Worm (Caenorhabditis elegans): ENCODE results near the gene vap-2.

vap-2 gene

DNA sequence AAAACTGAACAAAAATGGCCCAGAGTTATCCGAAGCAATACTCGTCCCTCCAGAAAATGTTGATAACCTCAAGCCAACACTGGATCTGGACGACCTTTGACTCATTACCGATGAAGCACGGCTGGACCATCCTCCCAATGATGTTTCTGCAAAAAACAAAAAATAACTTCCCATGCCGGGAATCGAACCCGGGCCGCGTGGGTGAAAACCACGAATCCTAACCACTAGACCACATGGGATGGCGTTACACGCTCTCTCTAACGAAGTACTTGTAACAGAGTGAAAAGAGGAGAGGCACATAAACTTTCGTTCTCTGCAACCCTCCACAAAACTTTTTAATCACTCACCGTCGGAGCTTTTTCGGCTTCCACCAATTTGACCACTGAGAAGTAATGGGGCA, 28.8 kb upstream of the vap-2 start (continued):
- TF ChIP-seq sup-37 (GFP tag; optimal IDR thresholded peaks at IDR 0.05) (no peak), vab-15 (tag; optimal IDR thresholded peaks at IDR 0.05) (no peak), nhr-47 (tag; optimal IDR thresholded peaks at IDR 0.05) (peak; percentile 69), F16B12.6 (tag; optimal IDR thresholded peaks at IDR 0.05) (no peak), ama-1 (optimal IDR thresholded peaks at IDR 0.05) (no peak), lsy-2 (tag; optimal IDR thresholded peaks at IDR 0.05) (no peak), nhr-71 (tag; optimal IDR thresholded peaks at IDR 0.05) (peak; percentile 68), zag-1 (tag; optimal IDR thresholded peaks at IDR 0.05) (no peak), fkh-8 (tag; optimal IDR thresholded peaks at IDR 0.05) (peak; percentile 38), jun-1 (tag; optimal IDR thresholded peaks at IDR 0.05) (no peak), lin-14 (GFP tag; optimal IDR thresholded peaks at IDR 0.05) (peak; percentile 61), egl-13 (tag; optimal IDR thresholded peaks at IDR 0.05) (no peak), unc-130 (tag; optimal IDR thresholded peaks at IDR 0.05) (peak; percentile 40), egl-27 (tag; optimal IDR thresholded peaks at IDR 0.05) (no peak), unc-62 (GFP tag; optimal IDR thresholded peaks at IDR 0.05) (no peak), nhr-85 (tag) (peak; percentile 49), mep-1 (tag; optimal IDR thresholded peaks at IDR 0.05) (peak; percentile 54), elt-3 (tag; optimal IDR thresholded peaks at IDR 0.05) (no peak), tbx-2 (tag; optimal IDR thresholded peaks at IDR 0.05) (peak; percentile 45), nhr-84 (tag; optimal IDR thresholded peaks at IDR 0.05) (no peak), nhr-20 (tag; optimal IDR thresholded peaks at IDR 0.05) (peak; percentile 58), blmp-1 (tag; optimal IDR thresholded peaks at IDR 0.05) (no peak), hlh-4 (tag; optimal IDR thresholded peaks at IDR 0.05) (no peak), unc-86 (tag; optimal IDR thresholded peaks at IDR 0.05) (peak; percentile 18), tlp-1 (tag; optimal IDR thresholded peaks at IDR 0.05) (no peak), pax-3 (tag; optimal IDR thresholded peaks at IDR 0.05) (no peak), nhr-237 (tag; optimal IDR thresholded peaks at IDR 0.05) (no peak), C16A3.4 (tag; optimal IDR thresholded peaks at IDR 0.05) (peak; percentile 27), zip-4 (GFP tag; optimal IDR thresholded peaks at IDR 0.05) (no peak), nhr-28 (tag; optimal IDR thresholded peaks at IDR 0.05) (no peak), ceh-90 (tag; optimal IDR thresholded peaks at IDR 0.05) (no peak), nhr-19 (GFP tag; conservative IDR thresholded peaks at IDR 0.05) (peak; percentile 75), hlh-17 (GFP tag; optimal IDR thresholded peaks at IDR 0.05; ENCODE audit: borderline replicate concordance) (no peak), sox-4 (tag; optimal IDR thresholded peaks at IDR 0.05) (no peak), ztf-11 (tag; optimal IDR thresholded peaks at IDR 0.05) (no peak), mab-9 (GFP tag; IDR thresholded peaks at IDR 0.05) (peak; percentile 53; the same call in 1 of the 2 replicates), rnt-1 (tag; optimal IDR thresholded peaks at IDR 0.05) (peak; percentile 71), ceh-63 (GFP tag; optimal IDR thresholded peaks at IDR 0.05) (no peak), isw-1 (GFP tag; IDR thresholded peaks at IDR 0.05) (peak; percentile 24; the same call in 1 of the 2 replicates), sptf-1 (tag; optimal IDR thresholded peaks at IDR 0.05) (no peak), elt-2 (tag; optimal IDR thresholded peaks at IDR 0.05) (peak; percentile 13), lin-35 (GFP tag; optimal IDR thresholded peaks at IDR 0.05) (no peak), aly-2 (tag; optimal IDR thresholded peaks at IDR 0.05) (no peak), Y116A8C.19 (tag; optimal IDR thresholded peaks at IDR 0.05; ENCODE audit: borderline replicate concordance) (no peak), unc-30 (tag; optimal IDR thresholded peaks at IDR 0.05) (no peak), fos-1 (tag; optimal IDR thresholded peaks at IDR 0.05) (no peak), efl-1 (optimal IDR thresholded peaks at IDR 0.05) (peak in 1 of 2 experiments; percentile 4), efl-1 (GFP tag; optimal IDR thresholded peaks at IDR 0.05 in 1 of 2) (peak in 1 of 2 experiments; percentile 82), fkh-10 (GFP tag; optimal IDR thresholded peaks at IDR 0.05) (no peak), nhr-90 (tag; optimal IDR thresholded peaks at IDR 0.05; ENCODE audit: poor library complexity) (peak; percentile 48), dsc-1 (tag; optimal IDR thresholded peaks at IDR 0.05) (peak; percentile 49), alr-1 (tag; optimal IDR thresholded peaks at IDR 0.05; ENCODE audit: borderline replicate concordance) (no peak), nhr-12 (tag; optimal IDR thresholded peaks at IDR 0.05) (no peak), mdl-1 (tag; optimal IDR thresholded peaks at IDR 0.05) (peak in 1 of 2 experiments; percentile 46)
